Fruit fly (Drosophila melanogaster): ENCODE data around the gene ppk.

DNA sequence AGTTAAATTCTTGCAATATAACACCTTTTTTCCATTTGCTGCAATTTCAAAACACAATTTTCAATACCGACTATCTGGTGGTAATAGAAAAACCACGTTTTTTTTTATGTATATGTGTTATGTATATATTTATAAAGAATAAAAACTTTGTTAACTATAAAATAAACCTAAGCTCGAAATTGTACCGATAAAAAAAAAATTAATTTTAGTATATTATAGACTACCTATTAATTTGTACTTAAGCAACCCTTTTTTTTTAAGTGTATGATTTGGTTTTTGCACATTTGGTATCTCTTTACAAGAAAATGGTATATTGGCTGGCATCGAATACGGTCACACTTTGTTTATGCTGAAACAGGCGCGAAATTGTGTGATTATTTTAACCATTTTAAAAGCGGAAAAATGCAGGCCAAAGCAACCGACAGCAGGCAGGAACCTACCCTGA, 19.2 kb downstream of the ppk start, which contains the start of gene spel1:
- TF ChIP-seq Pif1A (GFP tag; optimal IDR thresholded peaks at IDR 0.05) (no peak), CG17806 (tag; optimal IDR thresholded peaks at IDR 0.05) (peak; percentile 77), D1 (tag; optimal IDR thresholded peaks at IDR 0.05) (peak; percentile 73), CG13204 (GFP tag; optimal IDR thresholded peaks at IDR 0.05) (no peak), Snoo (tag; optimal IDR thresholded peaks at IDR 0.05) (peak; percentile 57), fd96Ca (GFP tag; IDR thresholded peaks at IDR 0.05) (0 out of 3 replicates have a peak, but pooled peaks have one; percentile 12), EcR (GFP tag; optimal IDR thresholded peaks at IDR 0.05) (no peak), CG8301 (tag; optimal IDR thresholded peaks at IDR 0.05) (peak; percentile 70), CG8159 (tag; optimal IDR thresholded peaks at IDR 0.05) (peak; percentile 82), CG15710 (tag; optimal IDR thresholded peaks at IDR 0.05) (peak; percentile 72)
